Worm (Caenorhabditis elegans) whole organism, mixed stage, embryonic: ENCODE measurements around the gene cul-5.

ENCODE experiments used
- ces-1 ChIP-seq: fragments of 150-350 bp; optimal IDR thresholded peaks from 2 replicates; lab custom pipeline; 2014; ENCODE audit warnings: missing biosample characterization, missing genetic modification reagents, missing genetic modification characterization
- cnd-1 ChIP-seq: fragments of 200-800 bp; sonication (Bioruptor generic); optimal IDR thresholded peaks from 2 replicates; lab custom pipeline; 2018; ENCODE audit warnings: mild to moderate bottlenecking, missing genetic modification characterization, missing compliant biosample characterization
- elt-3 ChIP-seq: fragments of 150-350 bp; optimal IDR thresholded peaks from 2 replicates; lab custom pipeline; 2014; ENCODE audit warnings: missing biosample characterization, missing genetic modification characterization
- sptf-1 ChIP-seq: sonication (generic microtip); optimal IDR thresholded peaks from 2 replicates; lab custom pipeline; 2017; ENCODE audit warnings: mild to moderate bottlenecking, missing genetic modification characterization, moderate library complexity, missing compliant biosample characterization
- unc-39 ChIP-seq: fragments of 150-350 bp; optimal IDR thresholded peaks from 2 replicates; lab custom pipeline; 2014; ENCODE audit warnings: missing biosample characterization, missing genetic modification characterization

DNA sequence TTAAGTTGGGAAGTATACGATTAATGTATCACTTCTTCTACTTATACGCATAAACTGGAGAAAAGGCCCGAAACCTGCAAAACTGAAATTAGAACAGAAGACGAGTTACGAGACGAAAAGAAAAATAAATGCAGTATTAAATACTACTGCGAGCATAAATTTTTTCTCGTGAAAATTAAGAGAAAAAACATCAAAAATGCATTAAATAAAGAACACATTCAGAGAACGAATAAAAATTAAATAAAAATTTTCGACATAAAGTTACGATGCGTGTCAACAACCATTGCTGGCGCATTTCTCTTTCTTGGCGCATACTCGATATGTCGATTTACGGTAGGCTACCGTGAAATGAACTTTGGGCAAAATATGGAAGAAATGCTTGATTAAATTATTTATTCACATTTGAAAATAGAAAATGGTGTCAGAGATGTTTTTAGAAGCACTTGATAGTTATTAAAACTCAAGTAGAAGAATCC is 25.6 kb downstream of the cul-5 start, which contains the start of the genes ZK856.19 and ZK856.11:
- TF ChIP-seq cnd-1 (tag; lab: Kevin White, UChicago) = no peak
- TF ChIP-seq unc-39 = no peak
- TF ChIP-seq sptf-1 (tag; lab: Kevin White, UChicago) = no peak
- TF ChIP-seq ces-1 (GFP tag; lab: Kevin White, UChicago) = no peak
- no peak for TF ChIP-seq elt-3 (tag; lab: Kevin White, UChicago)
